Fruit fly (Drosophila melanogaster): ENCODE data around the gene CG10479.

- TF ChIP-seq Sin3A (optimal IDR thresholded peaks at IDR 0.05) (no peak), insv (optimal IDR thresholded peaks at IDR 0.05) (no peak), h (optimal IDR thresholded peaks at IDR 0.05) (no peak)
Observed at dm6 chr3L:5945571-5945970, 30.2 kb downstream of the CG10479 start.

Measured in Kc167 (cell line).